Worm (Caenorhabditis elegans) whole organism, late embryonic: ENCODE measurements around the gene Y22D7AL.10.

ENCODE experiments used
- F13H6.1 ChIP-seq: sonication (generic microtip); optimal IDR thresholded peaks from 2 replicates; lab custom pipeline; 2016; ENCODE audit warnings: missing genetic modification characterization, missing compliant biosample characterization
- ama-1 ChIP-seq: fragments of 150-350 bp; optimal IDR thresholded peaks from 2 replicates; lab custom pipeline; 2014
- ceh-14 ChIP-seq: sonication (generic microtip); optimal IDR thresholded peaks from 2 replicates; lab custom pipeline; 2016; ENCODE audit warnings: missing genotype, missing genetic modification characterization, missing compliant biosample characterization
- elt-4 ChIP-seq: sonication (generic microtip); optimal IDR thresholded peaks from 2 replicates; lab custom pipeline; 2016; ENCODE audit warnings: missing genetic modification characterization, missing compliant biosample characterization
- eyg-1 ChIP-seq: sonication (generic microtip); optimal IDR thresholded peaks from 2 replicates; lab custom pipeline; 2016; ENCODE audit warnings: missing genotype, missing genetic modification characterization, missing compliant biosample characterization
- gmeb-2 ChIP-seq: sonication (generic microtip); optimal IDR thresholded peaks from 2 replicates; lab custom pipeline; 2016; ENCODE audit warnings: missing genetic modification characterization, inconsistent platforms, missing compliant biosample characterization
- hlh-6 ChIP-seq: sonication (generic microtip); optimal IDR thresholded peaks from 2 replicates; lab custom pipeline; 2016; ENCODE audit warnings: missing genotype, missing genetic modification characterization, missing compliant biosample characterization
- nfya-1 ChIP-seq: sonication (generic microtip); optimal IDR thresholded peaks from 2 replicates; lab custom pipeline; 2017; ENCODE audit warnings: missing genetic modification characterization, mild to moderate bottlenecking, missing compliant biosample characterization, antibody characterized with exemption, moderate library complexity
- nhr-11 ChIP-seq: fragments of 150-350 bp; optimal IDR thresholded peaks from 2 replicates; lab custom pipeline; 2014; ENCODE audit warnings: missing biosample characterization, missing genetic modification characterization
- nhr-232 ChIP-seq: sonication (generic microtip); optimal IDR thresholded peaks from 2 replicates; lab custom pipeline; 2016; ENCODE audit warnings: missing genetic modification characterization, missing compliant biosample characterization
- pax-1 ChIP-seq: fragments of 150-350 bp; optimal IDR thresholded peaks from 2 replicates; lab custom pipeline; 2014; ENCODE audit warnings: missing biosample characterization, missing genetic modification characterization
- pha-4 ChIP-seq: fragments of 150-350 bp; optimal IDR thresholded peaks from 2 replicates; lab custom pipeline; 2018; ENCODE audit warnings: missing biosample characterization, missing genetic modification reagents, missing genetic modification characterization
- pros-1 ChIP-seq: fragments of 150-350 bp; optimal IDR thresholded peaks from 2 replicates; lab custom pipeline; 2014; ENCODE audit warnings: missing biosample characterization, missing genetic modification reagents, missing genetic modification characterization
- syd-9 ChIP-seq: sonication (generic microtip); optimal IDR thresholded peaks from 2 replicates; lab custom pipeline; 2016; ENCODE audit warnings: mild to moderate bottlenecking, missing genetic modification characterization, moderate library complexity, missing compliant biosample characterization
- tbx-2 ChIP-seq: sonication (generic microtip); optimal IDR thresholded peaks from 2 replicates; lab custom pipeline; 2016; ENCODE audit warnings: missing genetic modification characterization, missing compliant biosample characterization
- unc-3 ChIP-seq, 2 experiments: fragments of 200-800 bp in 1 of 2; sonication (Bioruptor generic) in 1 of 2; sonication (generic microtip) in 1 of 2; conservative IDR thresholded peaks in 1 of 2; optimal IDR thresholded peaks in 1 of 2; 2 replicates each; pipeline versions ENCODE4 v1.3.6 to Lab custom; 2016 to 2022; ENCODE audit warnings: missing compliant biosample characterization in 2 of 2, missing genetic modification characterization in 2 of 2, missing genetic modification reagents in 1 of 2

Gene Y22D7AL.10

ce11 chrIII:1575651-1576050 lies 43.1 kb downstream of the Y22D7AL.10 start:
- TF ChIP-seq tbx-2, result no peak
- no peak for TF ChIP-seq gmeb-2 (tag; lab: Kevin White, UChicago)
- TF ChIP-seq ama-1 (lab: Kevin White, UChicago), result no peak
- TF ChIP-seq nhr-11 (tag; lab: Kevin White, UChicago), result no peak
- no peak for TF ChIP-seq pros-1 (tag; lab: Kevin White, UChicago)
- no peak for TF ChIP-seq unc-3 (GFP tag; conservative IDR thresholded peaks at IDR 0.05; lab: Robert Waterston, UW)
- TF ChIP-seq unc-3 (tag; optimal IDR thresholded peaks at IDR 0.05; lab: Kevin White, UChicago), result no peak
- TF ChIP-seq eyg-1 (tag; lab: Kevin White, UChicago), result no peak
- TF ChIP-seq elt-4 (tag; lab: Kevin White, UChicago), result no peak

ce11 chrIII:1570006-1570405 lies 48.7 kb downstream of the Y22D7AL.10 start, which contains the start of gene rep-1:
TSS of gene rep-1 (plus strand) at chrIII:1570306.
- TF ChIP-seq nfya-1 (tag; lab: Kevin White, UChicago), result no peak
- no peak for TF ChIP-seq hlh-6
- no peak for TF ChIP-seq F13H6.1
- no peak for TF ChIP-seq pax-1 (tag; lab: Kevin White, UChicago)
- no peak for TF ChIP-seq syd-9 (tag; lab: Kevin White, UChicago)
- no peak for TF ChIP-seq nhr-232 (tag; lab: Kevin White, UChicago)
- no peak for TF ChIP-seq pha-4 (tag; lab: Kevin White, UChicago)
- no peak for TF ChIP-seq ceh-14 (tag; lab: Kevin White, UChicago)
